Fruit fly (Drosophila melanogaster) S2 (cell line): Measurements from ENCODE around the gene Mob3.

Experiments used
- CG8478 ChIP-seq: fragments of >200 bp; optimal IDR thresholded peaks from 2 replicates; lab custom pipeline; 2018
- CTCF ChIP-seq, 2 experiments: fragments of >200 bp; optimal IDR thresholded peaks; 2 replicates each; lab custom pipeline; 2018

DNA sequence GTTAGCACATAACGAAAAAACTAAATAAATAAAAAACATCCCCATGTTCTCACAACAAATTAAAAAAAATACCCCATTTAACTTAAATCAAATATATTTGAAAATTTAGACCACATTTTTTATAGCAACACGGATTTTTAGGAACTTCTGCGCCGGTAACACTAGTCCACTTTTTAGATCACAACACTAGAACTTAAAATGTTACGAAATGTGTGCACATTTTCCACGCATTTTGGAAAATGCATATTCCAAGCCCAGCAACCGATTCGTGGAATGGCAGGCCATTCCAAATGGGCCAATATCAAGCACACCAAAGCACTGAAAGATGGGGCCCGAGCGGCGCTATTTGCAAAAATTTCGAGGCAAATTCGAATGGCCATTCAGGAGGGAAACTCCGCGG lies 3.6 kb downstream of the Mob3 start, which contains the start of gene CG4957:
- no peak for TF ChIP-seq CTCF (optimal IDR thresholded peaks at IDR 0.05; lab: Kevin White, UChicago)
- TF ChIP-seq CG8478 (lab: Kevin White, UChicago) = no peak
